Worm (Caenorhabditis elegans) whole organism, mixed stage, embryonic: Measurements from ENCODE around the gene ZK1128.1.

Source experiments
- M03D4.4 ChIP-seq: sonication (generic microtip); optimal IDR thresholded peaks from 2 replicates; lab custom pipeline; 2017; ENCODE audit warnings: mild to moderate bottlenecking, missing genetic modification characterization, missing compliant biosample characterization
- bed-3 ChIP-seq: fragments of 200-800 bp; sonication (Bioruptor generic); optimal IDR thresholded peaks from 3 replicates; lab custom pipeline; 2018; ENCODE audit warnings: mild to moderate bottlenecking, missing genetic modification characterization, moderate library complexity, missing compliant biosample characterization
- blmp-1 ChIP-seq: fragments of 150-350 bp; optimal IDR thresholded peaks from 2 replicates; lab custom pipeline; 2014; ENCODE audit warnings: missing biosample characterization, missing genetic modification characterization
- ceh-39 ChIP-seq: fragments of 150-350 bp; optimal IDR thresholded peaks from 2 replicates; lab custom pipeline; 2014; ENCODE audit warnings: missing biosample characterization, missing genetic modification characterization
- ceh-43 ChIP-seq: fragments of 200-800 bp; sonication (Bioruptor generic); optimal IDR thresholded peaks from 2 replicates; lab custom pipeline; 2018; ENCODE audit warnings: mild to moderate bottlenecking, missing genetic modification characterization, moderate library complexity, missing compliant biosample characterization
- ceh-83 ChIP-seq: fragments of 200-800 bp; sonication (Bioruptor generic); optimal IDR thresholded peaks from 2 replicates; lab custom pipeline; 2018; ENCODE audit warnings: mild to moderate bottlenecking, missing genetic modification characterization, missing compliant biosample characterization
- ces-1 ChIP-seq: fragments of 150-350 bp; optimal IDR thresholded peaks from 2 replicates; lab custom pipeline; 2014; ENCODE audit warnings: missing biosample characterization, missing genetic modification reagents, missing genetic modification characterization
- elt-3 ChIP-seq: fragments of 150-350 bp; optimal IDR thresholded peaks from 2 replicates; lab custom pipeline; 2014; ENCODE audit warnings: missing biosample characterization, missing genetic modification characterization
- flh-1 ChIP-seq: fragments of 200-800 bp; sonication (Bioruptor generic); optimal IDR thresholded peaks from 2 replicates; lab custom pipeline; 2018; ENCODE audit warnings: mild to moderate bottlenecking, missing genetic modification characterization, moderate library complexity, missing compliant biosample characterization
- ham-2 ChIP-seq: fragments of 200-800 bp; sonication (Bioruptor generic); optimal IDR thresholded peaks from 2 replicates; lab custom pipeline; 2018; ENCODE audit warnings: mild to moderate bottlenecking, missing genetic modification characterization, missing compliant biosample characterization
- lin-13 ChIP-seq: fragments of 150-350 bp; optimal IDR thresholded peaks from 2 replicates; lab custom pipeline; 2014; ENCODE audit warnings: missing biosample characterization, missing genetic modification characterization
- lin-32 ChIP-seq: fragments of 200-800 bp; sonication (Bioruptor generic); optimal IDR thresholded peaks from 2 replicates; lab custom pipeline; 2018; ENCODE audit warnings: mild to moderate bottlenecking, missing genetic modification characterization, missing compliant biosample characterization
- lsy-2 ChIP-seq: fragments of 150-350 bp; optimal IDR thresholded peaks from 2 replicates; lab custom pipeline; 2014; ENCODE audit warnings: missing biosample characterization, missing genetic modification characterization
- mab-5 ChIP-seq: fragments of 150-350 bp; optimal IDR thresholded peaks from 2 replicates; lab custom pipeline; 2014; ENCODE audit warnings: missing biosample characterization, missing genetic modification characterization
- mep-1 ChIP-seq: fragments of 150-350 bp; optimal IDR thresholded peaks from 2 replicates; lab custom pipeline; 2017; ENCODE audit warnings: missing biosample characterization, missing genetic modification reagents, missing genetic modification characterization, inconsistent platforms
- mls-2 ChIP-seq: sonication (generic microtip); optimal IDR thresholded peaks from 2 replicates; lab custom pipeline; 2016; ENCODE audit warnings: mild to moderate bottlenecking, missing genetic modification characterization, moderate library complexity, missing compliant biosample characterization
- nhr-12 ChIP-seq: fragments of 150-350 bp; optimal IDR thresholded peaks from 2 replicates; lab custom pipeline; 2014; ENCODE audit warnings: missing biosample characterization, missing genetic modification characterization
- nhr-237 ChIP-seq: fragments of 150-350 bp; optimal IDR thresholded peaks from 2 replicates; lab custom pipeline; 2014; ENCODE audit warnings: missing biosample characterization, missing genetic modification characterization
- nhr-28 ChIP-seq: fragments of 150-350 bp; optimal IDR thresholded peaks from 2 replicates; lab custom pipeline; 2014; ENCODE audit warnings: missing biosample characterization, missing genetic modification characterization
- nhr-76 ChIP-seq: sonication (generic microtip); optimal IDR thresholded peaks from 2 replicates; lab custom pipeline; 2017; ENCODE audit warnings: missing biosample characterization, missing genetic modification characterization
- pha-4 ChIP-seq: fragments of 150-350 bp; optimal IDR thresholded peaks from 2 replicates; lab custom pipeline; 2018; ENCODE audit warnings: missing biosample characterization, missing genetic modification reagents, missing genetic modification characterization
- sem-2 ChIP-seq: fragments of 200-800 bp; sonication (Bioruptor generic); optimal IDR thresholded peaks from 2 replicates; lab custom pipeline; 2018; ENCODE audit warnings: mild to moderate bottlenecking, missing genetic modification characterization, missing compliant biosample characterization
- snpc-4 ChIP-seq: fragments of 150-350 bp; optimal IDR thresholded peaks from 2 replicates; lab custom pipeline; 2014; ENCODE audit warnings: missing biosample characterization, missing genetic modification characterization
- sptf-1 ChIP-seq: sonication (generic microtip); optimal IDR thresholded peaks from 2 replicates; lab custom pipeline; 2017; ENCODE audit warnings: mild to moderate bottlenecking, missing genetic modification characterization, moderate library complexity, missing compliant biosample characterization
- tbx-8 ChIP-seq: fragments of 200-800 bp; sonication (Bioruptor generic); optimal IDR thresholded peaks from 2 replicates; lab custom pipeline; 2018; ENCODE audit warnings: mild to moderate bottlenecking, missing genetic modification characterization, moderate library complexity, missing compliant biosample characterization
- unc-120 ChIP-seq: sonication (generic microtip); optimal IDR thresholded peaks from 2 replicates; lab custom pipeline; 2017; ENCODE audit warnings: missing genetic modification characterization, missing compliant biosample characterization; ENCODE audit not compliant: poor library complexity, severe bottlenecking
- unc-39 ChIP-seq: fragments of 150-350 bp; optimal IDR thresholded peaks from 2 replicates; lab custom pipeline; 2014; ENCODE audit warnings: missing biosample characterization, missing genetic modification characterization
- unc-62 ChIP-seq: fragments of 150-350 bp; optimal IDR thresholded peaks from 2 replicates; lab custom pipeline; 2014; ENCODE audit warnings: missing biosample characterization, missing genetic modification reagents, missing genetic modification characterization
- zip-8 ChIP-seq: fragments of 150-350 bp; optimal IDR thresholded peaks from 2 replicates; lab custom pipeline; 2014; ENCODE audit warnings: missing biosample characterization, missing genetic modification characterization
- ztf-11 ChIP-seq: fragments of 150-350 bp; optimal IDR thresholded peaks from 2 replicates; lab custom pipeline; 2014; ENCODE audit warnings: missing biosample characterization, missing genetic modification characterization

The ZK1128.1 gene

ce11 chrIII:10114662-10115061 lies at the start of gene ZK1128.1, which contains the start of gene mett-10:
Gene ZK1128.1, minus strand, starts transcription at chrIII:10114760.
Gene mett-10, plus strand, starts transcription at chrIII:10115036.
- TF ChIP-seq sem-2 (GFP tag; lab: Kevin White, UChicago): no peak
- peak; percentile 73 for TF ChIP-seq ces-1

- TF ChIP-seq mep-1: no peak
- no peak for TF ChIP-seq pha-4 (tag; lab: Kevin White, UChicago)
- no peak for TF ChIP-seq nhr-76 (tag; lab: Kevin White, UChicago)
- TF ChIP-seq lsy-2 (tag; lab: Kevin White, UChicago): no peak
- no peak for TF ChIP-seq nhr-28 (tag; lab: Kevin White, UChicago)
- TF ChIP-seq unc-120 (tag; lab: Kevin White, UChicago): no peak
- TF ChIP-seq elt-3 (tag; lab: Kevin White, UChicago): no peak
- no peak for TF ChIP-seq zip-8 (tag; lab: Kevin White, UChicago)
- TF ChIP-seq, all 35 proteins: peak for 0
These were observed 45.8 kb upstream of the ZK1128.1 start, which contains the start of the genes K08E5.5 and mua-3 for ce11 chrIII:10160385-10160784. Gene K08E5.5, minus strand, starts transcription at chrIII:10160485. Gene mua-3, plus strand, starts transcription at chrIII:10160697.

- TF ChIP-seq zip-8 (tag; lab: Kevin White, UChicago): no peak
- no peak for TF ChIP-seq ceh-83 (GFP tag; lab: Kevin White, UChicago)
- TF ChIP-seq nhr-237 (tag; lab: Kevin White, UChicago): no peak
- TF ChIP-seq mls-2 (tag; lab: Kevin White, UChicago): no peak
- TF ChIP-seq M03D4.4 (tag; lab: Kevin White, UChicago): no peak
- TF ChIP-seq sptf-1: no peak
- no peak for TF ChIP-seq tbx-8
- no peak for TF ChIP-seq elt-3 (tag; lab: Kevin White, UChicago)
- no peak for TF ChIP-seq unc-62 (GFP tag; lab: Kevin White, UChicago)
- TF ChIP-seq nhr-12 (tag; lab: Kevin White, UChicago): no peak
- no peak for TF ChIP-seq ztf-11 (tag; lab: Kevin White, UChicago)
- no peak for TF ChIP-seq lin-32 (GFP tag; lab: Kevin White, UChicago)
These were observed 41.7 kb upstream of the ZK1128.1 start for ce11 chrIII:10156269-10156668.

ce11 chrIII:10154993-10155392 lies 40.4 kb upstream of the ZK1128.1 start:
- no peak for TF ChIP-seq snpc-4
- TF ChIP-seq elt-3 (tag; lab: Kevin White, UChicago): no peak
- no peak for TF ChIP-seq tbx-8
- TF ChIP-seq mls-2 (tag; lab: Kevin White, UChicago): no peak
- TF ChIP-seq mep-1: no peak
- TF ChIP-seq bed-3 (GFP tag; lab: Kevin White, UChicago): no peak
- no peak for TF ChIP-seq lin-32 (GFP tag; lab: Kevin White, UChicago)
- TF ChIP-seq, all 35 proteins: peak for 0

ce11 chrIII:10153003-10153402 lies 38.4 kb upstream of the ZK1128.1 start:
- TF ChIP-seq unc-39 (tag; lab: Kevin White, UChicago): no peak
- peak; percentile 84 for TF ChIP-seq ces-1

ce11 chrIII:10152495-10152894 lies 37.9 kb upstream of the ZK1128.1 start, which contains the start of gene nac-3:
Gene nac-3, plus strand, starts transcription at chrIII:10152795.
- TF ChIP-seq elt-3 (tag; lab: Kevin White, UChicago) (no peak), snpc-4 (no peak), nhr-28 (tag; lab: Kevin White, UChicago) (no peak), pha-4 (tag; lab: Kevin White, UChicago) (no peak), ceh-39 (tag; lab: Kevin White, UChicago) (no peak), bed-3 (GFP tag; lab: Kevin White, UChicago) (no peak), lin-13 (tag; lab: Kevin White, UChicago) (no peak), ceh-43 (GFP tag; lab: Kevin White, UChicago) (no peak), ztf-11 (tag; lab: Kevin White, UChicago) (no peak), ham-2 (GFP tag; lab: Kevin White, UChicago) (no peak), flh-1 (GFP tag; lab: Kevin White, UChicago) (no peak), mab-5 (tag; lab: Kevin White, UChicago) (no peak), mls-2 (tag; lab: Kevin White, UChicago) (no peak), blmp-1 (tag; lab: Kevin White, UChicago) (no peak)
